Worm (Caenorhabditis elegans) whole organism, L1 larva: ENCODE data around the gene F59B1.6.
"Not testable (repeated sequence)": the region's sequence is repeated elsewhere in the genome, so short reads cannot be mapped to it uniquely, and the experiment has no call there.

ENCODE experiments used
- C04F5.9 ChIP-seq: sonication (generic microtip); optimal IDR thresholded peaks from 2 replicates; lab custom pipeline; 2016; ENCODE audit warnings: missing genetic modification characterization, missing compliant biosample characterization
- C16A3.4 ChIP-seq: fragments of 150-350 bp; optimal IDR thresholded peaks from 2 replicates; lab custom pipeline; 2014; ENCODE audit warnings: missing biosample characterization, missing genetic modification characterization
- C34B4.2 ChIP-seq: sonication (generic microtip); optimal IDR thresholded peaks from 2 replicates; lab custom pipeline; 2017; ENCODE audit warnings: mild to moderate bottlenecking, missing genetic modification characterization, missing compliant biosample characterization
- aha-1 ChIP-seq: fragments of 150-350 bp; optimal IDR thresholded peaks from 2 replicates; lab custom pipeline; 2014; ENCODE audit warnings: missing biosample characterization, missing genetic modification characterization
- aly-2 ChIP-seq: fragments of 150-350 bp; optimal IDR thresholded peaks from 2 replicates; lab custom pipeline; 2014; ENCODE audit warnings: missing biosample characterization, missing genetic modification characterization
- ama-1 ChIP-seq: fragments of 150-350 bp; optimal IDR thresholded peaks from 2 replicates; lab custom pipeline; 2014
- ceh-63 ChIP-seq: fragments of 200-800 bp; sonication (Bioruptor generic); optimal IDR thresholded peaks from 2 replicates; lab custom pipeline; 2018; ENCODE audit warnings: mild to moderate bottlenecking, missing genetic modification characterization, missing compliant biosample characterization
- ceh-82 ChIP-seq, 3 experiments: fragments of 150-350 bp in 1 of 3; sonication (generic microtip) in 2 of 3; optimal IDR thresholded peaks; 2 replicates each; lab custom pipeline; 2014 to 2017; ENCODE audit warnings: missing biosample characterization in 3 of 3, missing genetic modification characterization in 3 of 3
- dpl-1 ChIP-seq, 3 experiments: fragments of 150-350 bp in 2 of 3; sonication (generic microtip) in 1 of 3; optimal IDR thresholded peaks; 2 replicates each; lab custom pipeline; 2014 to 2017; ENCODE audit warnings: missing biosample characterization in 3 of 3, missing genetic modification characterization in 3 of 3, missing genetic modification reagents in 3 of 3
- efl-1 ChIP-seq, 4 experiments: fragments of 150-350 bp; optimal IDR thresholded peaks in 3 of 4; peaks in 1 of 4; 1 replicate in 1 of 4; 2 replicates in 3 of 4; lab custom pipeline; 2014; ENCODE audit warnings: missing biosample characterization in 2 of 4, missing genetic modification characterization in 2 of 4, missing genetic modification reagents in 2 of 4
- elt-2 ChIP-seq: sonication (generic microtip); optimal IDR thresholded peaks from 2 replicates; lab custom pipeline; 2016; ENCODE audit warnings: missing genetic modification characterization, mild to moderate bottlenecking, inconsistent platforms, missing compliant biosample characterization, missing genetic modification reagents
- elt-3 ChIP-seq, 6 experiments: fragments of 150-350 bp in 1 of 6; sonication (generic microtip); optimal IDR thresholded peaks; 2 replicates each; lab custom pipeline; 2017 to 2018; ENCODE audit warnings: missing biosample characterization in 6 of 6, missing genetic modification characterization in 6 of 6, inconsistent platforms in 1 of 6
- ets-5 ChIP-seq: fragments of 200-800 bp; sonication (Bioruptor generic); IDR thresholded peaks from 2 replicates; pipeline ENCODE4 v1.3.6; 2022; ENCODE audit warnings: missing genetic modification characterization, missing compliant biosample characterization
- fkh-10 ChIP-seq: sonication (generic microtip); optimal IDR thresholded peaks from 2 replicates; lab custom pipeline; 2017; ENCODE audit warnings: missing biosample characterization, missing genetic modification reagents, missing genetic modification characterization
- hlh-17 ChIP-seq: fragments of 200-800 bp; sonication (Bioruptor generic); optimal IDR thresholded peaks from 2 replicates; lab custom pipeline; 2018; ENCODE audit warnings: missing genetic modification characterization, mild to moderate bottlenecking, missing compliant biosample characterization, moderate library complexity, borderline replicate concordance
- hpl-2 ChIP-seq: fragments of 150-350 bp; optimal IDR thresholded peaks from 2 replicates; lab custom pipeline; 2014; ENCODE audit warnings: missing biosample characterization, missing genetic modification reagents, missing genetic modification characterization
- jun-1 ChIP-seq: fragments of 150-350 bp; optimal IDR thresholded peaks from 2 replicates; lab custom pipeline; 2014; ENCODE audit warnings: missing biosample characterization, missing genetic modification reagents, missing genetic modification characterization
- lin-39 ChIP-seq: fragments of 150-350 bp; optimal IDR thresholded peaks from 2 replicates; lab custom pipeline; 2014; ENCODE audit warnings: missing biosample characterization, missing genetic modification reagents, missing genetic modification characterization
- mdl-1 ChIP-seq, 2 experiments: fragments of 150-350 bp; optimal IDR thresholded peaks; 2 replicates each; lab custom pipeline; 2014 to 2017; ENCODE audit warnings: missing biosample characterization in 2 of 2, missing genetic modification characterization in 2 of 2, inconsistent platforms in 1 of 2
- nhr-20 ChIP-seq: sonication (generic microtip); optimal IDR thresholded peaks from 2 replicates; lab custom pipeline; 2016; ENCODE audit warnings: mild to moderate bottlenecking, missing genetic modification characterization, missing compliant biosample characterization
- nhr-237 ChIP-seq: fragments of 150-350 bp; optimal IDR thresholded peaks from 2 replicates; lab custom pipeline; 2014; ENCODE audit warnings: missing biosample characterization, missing genetic modification characterization
- nhr-28 ChIP-seq: fragments of 150-350 bp; optimal IDR thresholded peaks from 2 replicates; lab custom pipeline; 2014; ENCODE audit warnings: missing biosample characterization, missing genetic modification characterization
- nhr-77 ChIP-seq: fragments of 150-350 bp; optimal IDR thresholded peaks from 2 replicates; lab custom pipeline; 2014; ENCODE audit warnings: missing biosample characterization, missing genetic modification characterization
- nhr-84 ChIP-seq: sonication (generic microtip); optimal IDR thresholded peaks from 2 replicates; lab custom pipeline; 2017; ENCODE audit warnings: missing biosample characterization, missing genetic modification characterization
- pag-3 ChIP-seq: sonication (generic microtip); optimal IDR thresholded peaks from 2 replicates; lab custom pipeline; 2017; ENCODE audit warnings: missing genetic modification characterization, mild to moderate bottlenecking, missing compliant biosample characterization, antibody characterized with exemption, borderline replicate concordance; ENCODE audit not compliant: insufficient read depth
- pax-3 ChIP-seq: fragments of 200-800 bp; sonication (Bioruptor generic); optimal IDR thresholded peaks from 2 replicates; lab custom pipeline; 2018; ENCODE audit warnings: mild to moderate bottlenecking, missing genetic modification characterization, moderate library complexity, missing compliant biosample characterization
- rnt-1 ChIP-seq: sonication (generic microtip); optimal IDR thresholded peaks from 2 replicates; lab custom pipeline; 2016; ENCODE audit warnings: mild to moderate bottlenecking, missing genetic modification characterization, moderate library complexity, missing compliant biosample characterization
- skn-1 ChIP-seq: fragments of 150-350 bp; optimal IDR thresholded peaks from 2 replicates; lab custom pipeline; 2014; ENCODE audit warnings: missing biosample characterization, missing genetic modification characterization
- snpc-4 ChIP-seq: fragments of 150-350 bp; optimal IDR thresholded peaks from 2 replicates; lab custom pipeline; 2014; ENCODE audit warnings: missing biosample characterization, missing genetic modification characterization
- sptf-1 ChIP-seq: fragments of 150-350 bp; optimal IDR thresholded peaks from 2 replicates; lab custom pipeline; 2014; ENCODE audit warnings: missing biosample characterization, missing genetic modification characterization
- sup-37 ChIP-seq: fragments of 200-800 bp; sonication (Bioruptor generic); optimal IDR thresholded peaks from 2 replicates; lab custom pipeline; 2018; ENCODE audit warnings: mild to moderate bottlenecking, missing genetic modification characterization, missing compliant biosample characterization
- swsn-7 ChIP-seq: sonication (generic microtip); optimal IDR thresholded peaks from 2 replicates; lab custom pipeline; 2016; ENCODE audit warnings: missing genetic modification characterization, missing compliant biosample characterization
- unc-86 ChIP-seq: sonication (generic microtip); optimal IDR thresholded peaks from 2 replicates; lab custom pipeline; 2016; ENCODE audit warnings: missing genetic modification characterization, missing compliant biosample characterization
- zag-1 ChIP-seq: fragments of 150-350 bp; optimal IDR thresholded peaks from 2 replicates; lab custom pipeline; 2014; ENCODE audit warnings: missing biosample characterization, missing genetic modification characterization
- ztf-4 ChIP-seq: fragments of 150-350 bp; optimal IDR thresholded peaks from 2 replicates; lab custom pipeline; 2014; ENCODE audit warnings: missing biosample characterization, missing genetic modification characterization

F59B1.6 gene

DNA sequence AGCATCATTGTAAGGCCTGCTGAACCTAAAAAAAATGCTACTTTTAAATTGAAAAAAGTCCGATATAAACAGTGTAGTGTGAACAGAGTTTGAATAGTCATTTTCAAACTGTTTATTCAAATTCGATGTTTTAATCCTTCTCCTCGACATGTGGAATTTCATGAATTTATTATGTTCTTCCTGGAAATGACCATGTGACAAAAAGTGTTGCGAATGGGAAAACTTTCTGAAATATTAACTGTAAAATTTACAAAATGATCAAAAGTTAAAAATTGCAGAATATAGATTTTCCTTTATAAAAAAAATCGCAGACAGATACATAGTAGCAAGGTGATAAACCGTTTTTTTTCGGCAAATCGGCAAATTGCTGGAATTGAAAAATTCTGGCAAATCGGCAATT is 26.2 kb downstream of the F59B1.6 start, which contains the start of gene T22F3.8:
Gene T22F3.8, minus strand, starts transcription at position 101 of the 400 bp plus-strand sequence.
- TF ChIP-seq zag-1 = no peak
- TF ChIP-seq snpc-4 (tag; lab: Kevin White, UChicago) = no peak
- no peak for TF ChIP-seq jun-1
- TF ChIP-seq lin-39 = no peak
- no peak for TF ChIP-seq nhr-237 (tag; lab: Kevin White, UChicago)
- no peak for TF ChIP-seq ets-5 (GFP tag; lab: Robert Waterston, UW)
- TF ChIP-seq nhr-28 = no peak

DNA sequence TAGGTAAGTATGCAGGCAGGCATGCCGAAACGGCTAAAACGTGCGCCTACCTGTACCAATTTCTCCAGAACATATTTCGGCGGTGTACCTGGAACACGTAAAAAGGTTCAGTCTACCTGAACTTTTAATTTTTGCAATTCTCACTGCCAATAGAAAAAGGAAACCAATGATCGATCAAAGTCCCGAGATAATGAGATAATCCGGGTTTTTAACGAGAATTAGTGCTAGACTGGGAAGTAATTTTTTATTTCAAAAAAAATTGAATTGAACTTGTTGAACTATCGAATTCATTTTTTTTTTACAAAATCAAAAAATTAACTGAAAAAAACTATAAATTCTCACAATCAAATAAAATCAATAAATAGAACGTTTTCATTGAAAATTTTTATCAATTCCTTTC is 30.9 kb downstream of the F59B1.6 start, which contains the start of gene T22F3.7:
Gene T22F3.7, minus strand, starts transcription at position 101 of the 400 bp plus-strand sequence.
- TF ChIP-seq ceh-82 (tag; optimal IDR thresholded peaks at IDR 0.05; lab: Kevin White, UChicago) (no peak), sptf-1 (tag; lab: Kevin White, UChicago) (no peak), fkh-10 (no peak), ama-1 (lab: Kevin White, UChicago) (no peak), hpl-2 (GFP tag; lab: Kevin White, UChicago) (no peak)

DNA sequence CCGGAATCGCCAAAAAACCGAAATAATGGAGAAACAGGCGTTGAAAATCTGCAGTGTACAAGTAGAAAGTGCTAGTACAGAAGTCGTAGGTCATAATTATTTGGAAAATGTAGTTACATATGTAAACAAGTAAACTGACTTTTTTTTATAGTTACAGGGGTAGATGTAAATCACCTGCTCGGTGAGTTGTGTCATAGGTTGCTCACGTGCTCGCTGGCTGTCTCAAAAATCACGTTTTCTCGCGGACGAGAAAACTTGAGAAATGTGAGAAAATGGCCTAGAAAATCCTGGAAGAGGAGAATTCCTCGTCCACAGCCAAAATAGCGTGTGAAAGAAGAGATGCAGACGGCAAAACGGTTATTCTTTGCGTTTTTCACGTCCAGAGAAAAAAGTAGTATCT is 34.4 kb downstream of the F59B1.6 start, which contains the start of gene srh-212:
Gene srh-212, minus strand, starts transcription at position 101 of the 400 bp plus-strand sequence.
- TF ChIP-seq nhr-20; C34B4.2 (tag; lab: Kevin White, UChicago); mdl-1 (tag; optimal IDR thresholded peaks at IDR 0.05; lab: Kevin White, UChicago): not testable (repeated sequence)

DNA sequence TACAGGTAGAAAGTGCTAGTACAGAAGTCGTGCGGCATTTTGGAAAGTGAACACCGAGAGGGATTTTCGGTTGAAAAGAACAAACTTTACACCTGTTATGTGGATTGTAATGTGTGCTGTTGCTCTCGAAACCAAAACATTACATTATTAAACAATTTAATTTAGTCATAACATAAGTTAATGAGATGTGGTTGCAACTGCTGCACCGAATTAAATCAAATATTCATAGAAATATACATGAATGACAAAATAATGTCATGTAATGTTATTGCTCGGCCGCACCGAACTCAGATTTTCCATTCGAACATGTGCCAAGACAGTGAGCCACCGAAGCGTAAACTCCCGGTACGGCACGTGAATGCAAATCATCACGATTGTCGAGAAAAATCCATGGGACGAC is 36.6 kb downstream of the F59B1.6 start, which contains the start of gene srh-213:
Gene srh-213, minus strand, starts transcription at position 101 of the 400 bp plus-strand sequence.
- no peak for TF ChIP-seq skn-1 (tag; lab: Kevin White, UChicago)
- TF ChIP-seq ceh-63 (GFP tag; lab: Kevin White, UChicago) = no peak
- no peak for TF ChIP-seq C04F5.9 (tag; lab: Kevin White, UChicago)
- TF ChIP-seq unc-86 (tag; lab: Kevin White, UChicago) = no peak
- TF ChIP-seq fkh-10 = no peak
- no peak for TF ChIP-seq ceh-82 (tag; optimal IDR thresholded peaks at IDR 0.05; lab: Kevin White, UChicago)
- no peak for TF ChIP-seq hlh-17
- no peak for TF ChIP-seq dpl-1 (GFP tag; optimal IDR thresholded peaks at IDR 0.05; lab: Kevin White, UChicago)
- no peak for TF ChIP-seq C16A3.4 (tag; lab: Kevin White, UChicago)
- no peak for TF ChIP-seq pag-3
- no peak for TF ChIP-seq mdl-1 (tag; optimal IDR thresholded peaks at IDR 0.05; lab: Kevin White, UChicago)
- TF ChIP-seq nhr-28 = no peak
- TF ChIP-seq rnt-1 (tag; lab: Kevin White, UChicago) = no peak
- no peak for TF ChIP-seq nhr-84 (tag; lab: Kevin White, UChicago)
- no peak for TF ChIP-seq aly-2 (tag; lab: Kevin White, UChicago)
- TF ChIP-seq sup-37 = no peak
- TF ChIP-seq pax-3 = no peak
- no peak for TF ChIP-seq hpl-2 (GFP tag; lab: Kevin White, UChicago)
- TF ChIP-seq ztf-4 (tag; lab: Kevin White, UChicago) = no peak
- no peak for TF ChIP-seq elt-3 (tag; optimal IDR thresholded peaks at IDR 0.05; lab: Kevin White, UChicago)

- TF ChIP-seq swsn-7 (tag; lab: Kevin White, UChicago) = no peak
- TF ChIP-seq aha-1 = no peak
- no peak for TF ChIP-seq elt-2 (tag; lab: Kevin White, UChicago)
- no peak for TF ChIP-seq pag-3
- TF ChIP-seq rnt-1 (tag; lab: Kevin White, UChicago) = no peak
- TF ChIP-seq nhr-20 = no peak
- TF ChIP-seq, all 84 proteins: peak for 0
Observed at ce11 chrV:3592099-3592498, 39.4 kb downstream of the F59B1.6 start, which contains the start of gene T22F3.12. TSS of gene T22F3.12 (minus strand) at chrV:3592199.

ce11 chrV:3588223-3588622 is 43.3 kb downstream of the F59B1.6 start:
- TF ChIP-seq nhr-77 = no peak
- TF ChIP-seq efl-1 (optimal IDR thresholded peaks at IDR 0.05; lab: Kevin White, UChicago) = no peak
- TF ChIP-seq efl-1 (GFP tag; optimal IDR thresholded peaks at IDR 0.05 in 1 of 2; lab: Kevin White, UChicago) = peak in 1 of 2 experiments; percentile 16
